Fruit fly (Drosophila melanogaster) whole organism, prepupa: Measurements from ENCODE around the gene pinta.

Experiments used
- CG10669 ChIP-seq: fragments of 200-800 bp; sonication (Bioruptor generic); optimal IDR thresholded peaks from 3 replicates; lab custom pipeline; 2018; ENCODE audit warnings: missing biosample characterization, mild to moderate bottlenecking, missing genetic modification characterization, moderate library complexity
- CG32006 ChIP-seq: fragments of 200-800 bp; sonication (Bioruptor generic); optimal IDR thresholded peaks from 3 replicates; lab custom pipeline; 2017; ENCODE audit warnings: missing biosample characterization, mild to moderate bottlenecking, missing genetic modification characterization
- CG34406 ChIP-seq: fragments of 200-800 bp; sonication (Bioruptor generic); optimal IDR thresholded peaks from 3 replicates; lab custom pipeline; 2016; ENCODE audit warnings: missing biosample characterization, missing genetic modification characterization
- CG6808 ChIP-seq: fragments of 200-800 bp; sonication (Bioruptor generic); optimal IDR thresholded peaks from 3 replicates; lab custom pipeline; 2017; ENCODE audit warnings: missing biosample characterization, missing genetic modification characterization, mild to moderate bottlenecking, moderate library complexity, missing genetic modification reagents
- CG8119 ChIP-seq: fragments of 200-800 bp; sonication (Bioruptor generic); IDR thresholded peaks from 3 replicates; pipeline ENCODE4 v1.3.6; 2022; ENCODE audit warnings: missing biosample characterization, missing genetic modification characterization
- Hr39 ChIP-seq: fragments of 200-800 bp; sonication (Bioruptor generic); optimal IDR thresholded peaks from 2 replicates; lab custom pipeline; 2016; ENCODE audit warnings: missing biosample characterization, missing genetic modification characterization
- dsx ChIP-seq: fragments of 200-800 bp; optimal IDR thresholded peaks from 3 replicates; lab custom pipeline; 2019; ENCODE audit warnings: missing biosample characterization, mild to moderate bottlenecking, missing genetic modification characterization, moderate library complexity; ENCODE audit not compliant: poor library complexity, severe bottlenecking
- fkh ChIP-seq: fragments of 200-800 bp; sonication (Bioruptor generic); optimal IDR thresholded peaks from 3 replicates; lab custom pipeline; 2017; ENCODE audit warnings: missing biosample characterization, mild to moderate bottlenecking, missing genetic modification characterization, moderate library complexity
- net ChIP-seq: fragments of 200-800 bp; sonication (Bioruptor generic); optimal IDR thresholded peaks from 3 replicates; lab custom pipeline; 2016; ENCODE audit warnings: missing biosample characterization, missing genetic modification characterization

pinta gene

dm6 chr3R:22381077-22381476 is 43.7 kb downstream of the pinta start, which contains the start of gene CG43342:
CG43342 (plus strand) TSS chr3R:22381340.
- peak; percentile 64 for TF ChIP-seq fkh (GFP tag; lab: Kevin White, UChicago)
- no peak for TF ChIP-seq CG8119 (GFP tag; lab: Robert Waterston, UW)

dm6 chr3R:22379942-22380341 is 44.8 kb downstream of the pinta start, which contains the start of gene CG34149:
CG34149 (plus strand) TSS chr3R:22380128.
- TF ChIP-seq dsx (GFP tag; lab: Kevin White, UChicago) (no peak), fkh (GFP tag; lab: Kevin White, UChicago) (peak; percentile 82)
- TF ChIP-seq, all 60 proteins: peak for 1

dm6 chr3R:22375674-22376073 is 49.1 kb downstream of the pinta start, which contains the start of gene CG18596:
CG18596 (plus strand) TSS chr3R:22375923.
- TF ChIP-seq Hr39 (GFP tag; lab: Kevin White, UChicago) = no peak
- TF ChIP-seq CG32006 = no peak
- no peak for TF ChIP-seq CG6808 (GFP tag; lab: Kevin White, UChicago)
- no peak for TF ChIP-seq net (GFP tag; lab: Kevin White, UChicago)
- TF ChIP-seq CG34406 (GFP tag; lab: Kevin White, UChicago) = no peak
- TF ChIP-seq CG10669 (GFP tag; lab: Kevin White, UChicago) = no peak
